Worm (Caenorhabditis elegans) whole organism, L4 larva: ENCODE results near the gene skpo-1.

ENCODE experiments used
- fkh-10 ChIP-seq: fragments of 150-350 bp; optimal IDR thresholded peaks from 2 replicates; lab custom pipeline; 2014; ENCODE audit warnings: missing biosample characterization, missing genetic modification reagents, missing genetic modification characterization
- fos-1 ChIP-seq: fragments of 150-350 bp; optimal IDR thresholded peaks from 2 replicates; lab custom pipeline; 2014; ENCODE audit warnings: missing biosample characterization, missing genetic modification characterization
- hlh-30 ChIP-seq: sonication (generic microtip); optimal IDR thresholded peaks from 2 replicates; lab custom pipeline; 2017; ENCODE audit warnings: antibody characterized with exemption, mild to moderate bottlenecking, missing genetic modification characterization, missing compliant biosample characterization; ENCODE audit not compliant: insufficient read depth
- lsy-2 ChIP-seq, 2 experiments: fragments of 150-350 bp in 1 of 2; sonication (generic microtip) in 1 of 2; optimal IDR thresholded peaks; 2 replicates each; lab custom pipeline; 2014 to 2017; ENCODE audit warnings: missing biosample characterization in 2 of 2, missing genetic modification characterization in 2 of 2
- mdl-1 ChIP-seq, 2 experiments: fragments of 150-350 bp in 1 of 2; sonication (generic microtip) in 1 of 2; optimal IDR thresholded peaks; 2 replicates each; lab custom pipeline; 2014 to 2017; ENCODE audit warnings: missing biosample characterization in 2 of 2, missing genetic modification characterization in 2 of 2
- mxl-3 ChIP-seq: fragments of 200-800 bp; sonication (Bioruptor generic); optimal IDR thresholded peaks from 2 replicates; lab custom pipeline; 2018; ENCODE audit warnings: mild to moderate bottlenecking, missing genetic modification characterization, missing compliant biosample characterization
- nhr-11 ChIP-seq: fragments of 150-350 bp; optimal IDR thresholded peaks from 2 replicates; lab custom pipeline; 2014; ENCODE audit warnings: missing biosample characterization, missing genetic modification characterization
- nhr-28 ChIP-seq: fragments of 150-350 bp; optimal IDR thresholded peaks from 2 replicates; lab custom pipeline; 2014; ENCODE audit warnings: missing biosample characterization, missing genetic modification characterization
- skn-1 ChIP-seq: fragments of 150-350 bp; optimal IDR thresholded peaks from 2 replicates; lab custom pipeline; 2014; ENCODE audit warnings: missing biosample characterization, missing genetic modification characterization
- zfp-2 ChIP-seq: sonication (generic microtip); optimal IDR thresholded peaks from 2 replicates; lab custom pipeline; 2016; ENCODE audit warnings: mild to moderate bottlenecking, missing genetic modification characterization, missing compliant biosample characterization

DNA sequence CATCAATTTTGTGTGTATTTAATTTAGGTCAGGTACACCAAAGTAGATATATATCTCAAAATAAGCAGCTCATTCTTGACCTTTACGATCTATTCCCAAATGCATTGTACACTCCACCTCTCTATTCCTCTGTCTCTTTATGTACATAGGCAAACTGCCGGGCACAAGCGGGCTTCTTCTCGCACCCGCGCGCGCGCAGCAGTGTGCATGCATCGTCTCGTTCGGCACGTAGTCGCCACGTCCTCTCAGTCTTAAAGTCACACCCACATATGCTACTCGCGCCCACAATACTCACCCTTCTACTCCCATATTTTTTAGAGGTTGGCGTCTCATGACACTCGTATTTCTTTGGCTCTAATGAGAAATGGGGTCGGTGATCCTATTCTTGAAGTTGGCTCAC is 46.8 kb upstream of the skpo-1 start:
- TF ChIP-seq fos-1 (no peak), skn-1 (tag; lab: Kevin White, UChicago) (no peak), mxl-3 (GFP tag; lab: Kevin White, UChicago) (no peak), nhr-28 (tag; lab: Kevin White, UChicago) (no peak), mdl-1 (tag; optimal IDR thresholded peaks at IDR 0.05; lab: Kevin White, UChicago) (no peak), lsy-2 (tag; optimal IDR thresholded peaks at IDR 0.05; lab: Kevin White, UChicago) (no peak), hlh-30 (peak; percentile 32), nhr-11 (no peak), fkh-10 (GFP tag; lab: Kevin White, UChicago) (no peak), zfp-2 (tag; lab: Kevin White, UChicago) (no peak)
